Worm (Caenorhabditis elegans) whole organism, L2 larva: Measurements from ENCODE around the gene B0001.3.

ENCODE experiments used
- blmp-1 ChIP-seq: sonication (generic microtip); optimal IDR thresholded peaks from 2 replicates; lab custom pipeline; 2017; ENCODE audit warnings: missing genetic modification characterization, mild to moderate bottlenecking, missing compliant biosample characterization, antibody characterized with exemption, moderate library complexity; ENCODE audit not compliant: insufficient read depth
- nhr-23 ChIP-seq: fragments of 150-350 bp; optimal IDR thresholded peaks from 2 replicates; lab custom pipeline; 2014; ENCODE audit warnings: missing biosample characterization, missing genetic modification reagents, missing genetic modification characterization

DNA sequence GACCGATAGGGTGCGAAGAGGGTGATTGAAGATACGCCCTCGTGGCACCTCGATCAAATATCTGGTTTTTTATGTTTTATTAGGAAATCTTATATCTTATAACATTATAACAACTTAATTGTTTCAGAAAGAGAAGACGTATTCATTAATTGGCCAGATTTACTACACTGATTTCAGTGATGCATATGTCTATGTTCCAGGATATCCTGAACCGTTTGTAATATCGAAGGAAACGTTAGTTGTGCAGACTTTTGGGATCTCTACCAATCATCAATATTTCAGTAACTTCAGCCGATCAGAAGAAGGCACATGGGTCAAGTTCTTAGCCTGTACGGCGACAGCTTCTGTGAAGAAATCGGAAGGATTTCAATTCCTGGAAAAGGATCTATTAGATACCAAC lies 14.9 kb upstream of the B0001.3 start:
- TF ChIP-seq blmp-1 (tag; lab: Kevin White, UChicago) (no peak), nhr-23 (tag; lab: Kevin White, UChicago) (no peak)
